Fruit fly (Drosophila melanogaster) whole organism, embryonic: ENCODE data around the gene IRSp53.
A peak's percentile ranks its signal among the peaks of the same experiment; 100 is the strongest.

Source experiments
- Asciz ChIP-seq: fragments of 200-800 bp; sonication (Bioruptor generic); optimal IDR thresholded peaks from 2 replicates; lab custom pipeline; 2017; ENCODE audit warnings: missing biosample characterization, mild to moderate bottlenecking, missing genetic modification characterization, missing genetic modification reagents
- B-H1 ChIP-seq: fragments of 200-800 bp; sonication (Bioruptor generic); IDR thresholded peaks from 3 replicates; pipeline ENCODE4 v1.3.6; 2022; ENCODE audit warnings: missing biosample characterization, missing genetic modification characterization
- CG10267 ChIP-seq: fragments of 200-800 bp; sonication (Bioruptor generic); optimal IDR thresholded peaks from 2 replicates; lab custom pipeline; 2018; ENCODE audit warnings: missing biosample characterization, mild to moderate bottlenecking, missing genetic modification characterization, moderate library complexity
- CG10366 ChIP-seq: fragments of 200-800 bp; sonication (Bioruptor generic); IDR thresholded peaks from 2 replicates; pipeline ENCODE4 v1.3.6; 2022; ENCODE audit warnings: missing biosample characterization, missing genetic modification characterization
- CG10543 ChIP-seq: fragments of 200-800 bp; sonication (Bioruptor generic); optimal IDR thresholded peaks from 3 replicates; lab custom pipeline; 2017; ENCODE audit warnings: missing biosample characterization, mild to moderate bottlenecking, missing genetic modification characterization, moderate library complexity
- CG12219 ChIP-seq: fragments of 200-800 bp; sonication (Bioruptor generic); optimal IDR thresholded peaks from 3 replicates; lab custom pipeline; 2018; ENCODE audit warnings: missing biosample characterization, mild to moderate bottlenecking, missing genetic modification characterization
- CG1233 ChIP-seq: fragments of 200-800 bp; sonication (Bioruptor generic); optimal IDR thresholded peaks from 4 replicates; lab custom pipeline; 2018; ENCODE audit warnings: missing biosample characterization, mild to moderate bottlenecking, missing genetic modification characterization
- CG12391 ChIP-seq: fragments of 200-800 bp; sonication (Bioruptor generic); optimal IDR thresholded peaks from 3 replicates; lab custom pipeline; 2018; ENCODE audit warnings: missing biosample characterization, mild to moderate bottlenecking, missing genetic modification characterization, moderate library complexity
- CG13624 ChIP-seq: fragments of 200-800 bp; sonication (Bioruptor generic); optimal IDR thresholded peaks from 2 replicates; lab custom pipeline; 2016; ENCODE audit warnings: missing biosample characterization, missing genetic modification characterization
- CG17802 ChIP-seq: fragments of 200-800 bp; sonication (Bioruptor generic); optimal IDR thresholded peaks from 2 replicates; lab custom pipeline; 2018; ENCODE audit warnings: missing biosample characterization, mild to moderate bottlenecking, missing genetic modification characterization, moderate library complexity
- CG18764 ChIP-seq: fragments of 200-800 bp; sonication (Bioruptor generic); optimal IDR thresholded peaks from 3 replicates; lab custom pipeline; 2016; ENCODE audit warnings: missing biosample characterization, missing genetic modification characterization
- CG2678 ChIP-seq: fragments of 200-800 bp; sonication (Bioruptor generic); optimal IDR thresholded peaks from 3 replicates; lab custom pipeline; 2019; ENCODE audit warnings: missing biosample characterization, mild to moderate bottlenecking, missing genetic modification characterization, moderate library complexity
- CG4328 ChIP-seq: fragments of 200-800 bp; sonication (Bioruptor generic); optimal IDR thresholded peaks from 3 replicates; lab custom pipeline; 2017; ENCODE audit warnings: missing biosample characterization, missing genetic modification reagents, missing genetic modification characterization
- CG4617 ChIP-seq: fragments of 200-800 bp; sonication (Bioruptor generic); optimal IDR thresholded peaks from 3 replicates; lab custom pipeline; 2016; ENCODE audit warnings: missing biosample characterization, missing genetic modification characterization, borderline replicate concordance
- CG4854 ChIP-seq: fragments of 200-800 bp; sonication (Bioruptor generic); optimal IDR thresholded peaks from 2 replicates; lab custom pipeline; 2016; ENCODE audit warnings: missing biosample characterization, missing genetic modification characterization, inconsistent platforms
- CG5180 ChIP-seq: fragments of 200-800 bp; sonication (Bioruptor generic); optimal IDR thresholded peaks from 3 replicates; lab custom pipeline; 2017; ENCODE audit warnings: missing biosample characterization, missing genetic modification characterization, mild to moderate bottlenecking, moderate library complexity, missing genetic modification reagents
- CG5245 ChIP-seq: fragments of 200-800 bp; sonication (Bioruptor generic); optimal IDR thresholded peaks from 3 replicates; lab custom pipeline; 2016; ENCODE audit warnings: missing biosample characterization, missing genetic modification characterization
- CG6683 ChIP-seq: fragments of 200-800 bp; sonication (Bioruptor generic); optimal IDR thresholded peaks from 2 replicates; lab custom pipeline; 2017; ENCODE audit warnings: missing biosample characterization, mild to moderate bottlenecking, missing genetic modification characterization, missing genetic modification reagents
- CG6854 ChIP-seq: fragments of 200-800 bp; sonication (Bioruptor generic); optimal IDR thresholded peaks from 3 replicates; lab custom pipeline; 2017; ENCODE audit warnings: missing biosample characterization, mild to moderate bottlenecking, missing genetic modification characterization
- CG7271 ChIP-seq: fragments of 200-800 bp; sonication (Bioruptor generic); optimal IDR thresholded peaks from 2 replicates; lab custom pipeline; 2018; ENCODE audit warnings: missing biosample characterization, mild to moderate bottlenecking, missing genetic modification characterization, moderate library complexity
- CG8359 ChIP-seq: fragments of 200-800 bp; sonication (Bioruptor generic); optimal IDR thresholded peaks from 2 replicates; lab custom pipeline; 2017; ENCODE audit warnings: missing biosample characterization, mild to moderate bottlenecking, missing genetic modification characterization, borderline replicate concordance
- CG8944 ChIP-seq: fragments of 200-800 bp; sonication (Bioruptor generic); optimal IDR thresholded peaks from 3 replicates; lab custom pipeline; 2016; ENCODE audit warnings: missing biosample characterization, missing genetic modification characterization
- CG9797 ChIP-seq: fragments of 200-800 bp; sonication (Bioruptor generic); optimal IDR thresholded peaks from 3 replicates; lab custom pipeline; 2018; ENCODE audit warnings: missing biosample characterization, mild to moderate bottlenecking, missing genetic modification characterization
- CkIIα-i1 ChIP-seq: fragments of 200-800 bp; sonication (Bioruptor generic); IDR thresholded peaks from 2 replicates; pipeline ENCODE4 v1.3.6; 2022; ENCODE audit warnings: missing biosample characterization, missing genetic modification characterization
- Ets65A ChIP-seq: fragments of 200-800 bp; sonication (Bioruptor generic); peaks from one replicate; lab custom pipeline; 2016; ENCODE audit warnings: missing biosample characterization, missing genetic modification characterization
- Hr51 ChIP-seq, 2 experiments: fragments of 200-800 bp; sonication (Bioruptor generic); optimal IDR thresholded peaks; 2 replicates in 1 of 2; 3 replicates in 1 of 2; lab custom pipeline; 2016 to 2018; ENCODE audit warnings: missing biosample characterization in 2 of 2, missing genetic modification characterization in 2 of 2, mild to moderate bottlenecking in 1 of 2, moderate library complexity in 1 of 2
- Hsf ChIP-seq: fragments of 200-800 bp; sonication (Bioruptor generic); optimal IDR thresholded peaks from 3 replicates; lab custom pipeline; 2016; ENCODE audit warnings: missing biosample characterization, missing genetic modification characterization
- Neu2 ChIP-seq: fragments of 200-800 bp; sonication (Bioruptor generic); optimal IDR thresholded peaks from 3 replicates; lab custom pipeline; 2016; ENCODE audit warnings: missing biosample characterization, missing genetic modification characterization, borderline replicate concordance
- Nf-YA ChIP-seq: fragments of 200-800 bp; sonication (Bioruptor generic); IDR thresholded peaks from 2 replicates; pipeline ENCODE4 v1.3.6; 2022; ENCODE audit warnings: missing biosample characterization, missing genetic modification characterization
- Oaz ChIP-seq: fragments of 200-800 bp; sonication (Bioruptor generic); IDR thresholded peaks from 2 replicates; pipeline ENCODE4 v1.3.6; 2022; ENCODE audit warnings: missing biosample characterization, missing genetic modification characterization
- Opbp ChIP-seq: fragments of 200-800 bp; sonication (Bioruptor generic); IDR thresholded peaks from 3 replicates; pipeline ENCODE4 v1.3.6; 2022; ENCODE audit warnings: missing biosample characterization, missing genetic modification characterization; ENCODE audit not compliant: partially characterized antibody
- Scr ChIP-seq: fragments of 200-800 bp; sonication (Bioruptor generic); IDR thresholded peaks from 2 replicates; pipeline ENCODE4 v1.3.6; 2022; ENCODE audit warnings: missing biosample characterization, missing genetic modification characterization; ENCODE audit not compliant: partially characterized antibody
- Sox100B ChIP-seq: fragments of 200-800 bp; sonication (Bioruptor generic); optimal IDR thresholded peaks from 3 replicates; lab custom pipeline; 2018; ENCODE audit warnings: missing biosample characterization, mild to moderate bottlenecking, missing genetic modification characterization
- al ChIP-seq: fragments of 200-800 bp; sonication (Bioruptor generic); IDR thresholded peaks from 2 replicates; pipeline ENCODE4 v1.3.6; 2022; ENCODE audit warnings: missing biosample characterization, missing genetic modification characterization
- chif ChIP-seq, 2 experiments: fragments of 200-800 bp; sonication (Bioruptor generic); optimal IDR thresholded peaks; 3 replicates each; lab custom pipeline; 2016; ENCODE audit warnings: missing biosample characterization in 2 of 2, missing genetic modification characterization in 2 of 2
- en ChIP-seq: fragments of 200-800 bp; sonication (Bioruptor generic); optimal IDR thresholded peaks from 2 replicates; lab custom pipeline; 2016; ENCODE audit warnings: missing biosample characterization, missing genetic modification characterization
- fd3F ChIP-seq: fragments of 200-800 bp; sonication (Bioruptor generic); optimal IDR thresholded peaks from 2 replicates; lab custom pipeline; 2018; ENCODE audit warnings: missing biosample characterization, mild to moderate bottlenecking, missing genetic modification characterization, moderate library complexity
- fd64A ChIP-seq: fragments of 200-800 bp; sonication (Bioruptor generic); optimal IDR thresholded peaks from 3 replicates; lab custom pipeline; 2018; ENCODE audit warnings: missing biosample characterization, mild to moderate bottlenecking, missing genetic modification characterization
- fd96Cb ChIP-seq: fragments of 200-800 bp; sonication (Bioruptor generic); optimal IDR thresholded peaks from 2 replicates; lab custom pipeline; 2018; ENCODE audit warnings: missing biosample characterization, mild to moderate bottlenecking, missing genetic modification characterization, moderate library complexity
- mirr ChIP-seq: fragments of 200-800 bp; sonication (Bioruptor generic); optimal IDR thresholded peaks from 3 replicates; lab custom pipeline; 2018; ENCODE audit warnings: missing biosample characterization, mild to moderate bottlenecking, missing genetic modification characterization
- nau ChIP-seq: fragments of 200-800 bp; sonication (Bioruptor generic); optimal IDR thresholded peaks from 3 replicates; lab custom pipeline; 2017; ENCODE audit warnings: missing biosample characterization, mild to moderate bottlenecking, missing genetic modification characterization, missing genetic modification reagents
- otp ChIP-seq: fragments of 200-800 bp; sonication (Bioruptor generic); IDR thresholded peaks from 3 replicates; pipeline ENCODE4, ENCODE4 v1.3.6; 2022; ENCODE audit warnings: missing biosample characterization, missing genetic modification characterization
- peb ChIP-seq: fragments of 200-800 bp; sonication (Bioruptor generic); IDR thresholded peaks from 2 replicates; pipeline ENCODE4 v1.3.6; 2022; ENCODE audit warnings: missing biosample characterization, missing genetic modification characterization
- psq ChIP-seq: fragments of 200-800 bp; sonication (Bioruptor generic); optimal IDR thresholded peaks from 2 replicates; lab custom pipeline; 2017; ENCODE audit warnings: missing biosample characterization, missing genetic modification characterization
- pzg ChIP-seq: fragments of 200-800 bp; sonication (Bioruptor generic); optimal IDR thresholded peaks from 3 replicates; lab custom pipeline; 2018; ENCODE audit warnings: missing biosample characterization, mild to moderate bottlenecking, missing genetic modification characterization, moderate library complexity
- repo ChIP-seq: fragments of 200-800 bp; sonication (Bioruptor generic); optimal IDR thresholded peaks from 2 replicates; lab custom pipeline; 2016; ENCODE audit warnings: missing biosample characterization, missing genetic modification characterization
- schlank ChIP-seq: fragments of 200-800 bp; sonication (Bioruptor generic); optimal IDR thresholded peaks from 2 replicates; lab custom pipeline; 2018; ENCODE audit warnings: missing biosample characterization, mild to moderate bottlenecking, missing genetic modification characterization
- sob ChIP-seq: fragments of 200-800 bp; sonication (Bioruptor generic); IDR thresholded peaks from 2 replicates; pipeline ENCODE4 v1.3.6; 2022; ENCODE audit warnings: missing biosample characterization, missing genetic modification characterization
- stwl ChIP-seq: fragments of 200-800 bp; sonication (Bioruptor generic); optimal IDR thresholded peaks from 3 replicates; lab custom pipeline; 2018; ENCODE audit warnings: missing biosample characterization, mild to moderate bottlenecking, missing genetic modification characterization, moderate library complexity
- sug ChIP-seq: fragments of 200-800 bp; optimal IDR thresholded peaks from 2 replicates; lab custom pipeline; 2019; ENCODE audit warnings: missing biosample characterization, mild to moderate bottlenecking, missing genetic modification characterization, moderate library complexity

IRSp53 gene

dm6 chr3L:11119901-11120418 is 15.9 kb upstream of the IRSp53 start (continued):
- TF ChIP-seq Opbp (GFP tag; lab: Robert Waterston, UW): no peak
- peak; percentile 33 for TF ChIP-seq CG7271 (tag; lab: Kevin White, UChicago)
- peak; percentile 64 for TF ChIP-seq CG6683 (GFP tag; lab: Kevin White, UChicago)
- no peak for TF ChIP-seq fd96Cb (tag; lab: Kevin White, UChicago)
- no peak for TF ChIP-seq CG12391 (tag; lab: Kevin White, UChicago)
- no peak for TF ChIP-seq CG4854 (GFP tag; lab: Kevin White, UChicago)
- peak; percentile 79 for TF ChIP-seq sug (tag; lab: Kevin White, UChicago)
- no peak for TF ChIP-seq CG4617 (GFP tag; lab: Kevin White, UChicago)
- TF ChIP-seq Asciz (GFP tag; lab: Kevin White, UChicago): peak; percentile 20
- TF ChIP-seq CG5245 (GFP tag; lab: Kevin White, UChicago): no peak
- TF ChIP-seq schlank: peak; percentile 59
- no peak for TF ChIP-seq fd3F (GFP tag; lab: Kevin White, UChicago)
- no peak for TF ChIP-seq B-H1
- TF ChIP-seq fd64A (GFP tag; lab: Kevin White, UChicago): peak; percentile 81
- no peak for TF ChIP-seq CG9797
- TF ChIP-seq Ets65A (GFP tag; lab: Kevin White, UChicago): no peak
- TF ChIP-seq CG4328 (GFP tag; lab: Kevin White, UChicago): peak; percentile 79
- no peak for TF ChIP-seq CG8944 (GFP tag; lab: Kevin White, UChicago)
- TF ChIP-seq mirr (GFP tag; lab: Kevin White, UChicago): peak; percentile 91
- peak; percentile 8 for TF ChIP-seq pzg (GFP tag; lab: Kevin White, UChicago)
- peak; percentile 10 for TF ChIP-seq psq (GFP tag; lab: Kevin White, UChicago)
- no peak for TF ChIP-seq stwl (tag; lab: Kevin White, UChicago)
- TF ChIP-seq Sox100B: peak; percentile 10
- peak in 1 of 2 experiments; percentile 29 for TF ChIP-seq Hr51 (GFP tag; optimal IDR thresholded peaks at IDR 0.05; lab: Kevin White, UChicago)
- TF ChIP-seq Scr (GFP tag; lab: Robert Waterston, UW): no peak
- peak; percentile 47 for TF ChIP-seq CG6854 (GFP tag; lab: Kevin White, UChicago)
- TF ChIP-seq Oaz: no peak
- TF ChIP-seq sob: peak; percentile 48
- TF ChIP-seq otp (GFP tag; lab: Robert Waterston, UW): no peak
- peak; percentile 36 for TF ChIP-seq CG13624 (GFP tag; lab: Kevin White, UChicago)
- TF ChIP-seq CG10366 (GFP tag; lab: Robert Waterston, UW): no peak
- TF ChIP-seq peb (GFP tag; lab: Robert Waterston, UW): no peak
- TF ChIP-seq al (GFP tag; lab: Robert Waterston, UW): no peak
- peak; percentile 53 for TF ChIP-seq CG2678 (tag; lab: Kevin White, UChicago)
- peak; percentile 14 for TF ChIP-seq repo (GFP tag; lab: Kevin White, UChicago)
- no peak for TF ChIP-seq Nf-YA (GFP tag; lab: Robert Waterston, UW)
- TF ChIP-seq CG10267: no peak
- TF ChIP-seq CG5180 (GFP tag; lab: Kevin White, UChicago): peak; percentile 31
- TF ChIP-seq CkIIα-i1: no peak
- TF ChIP-seq chif (GFP tag; optimal IDR thresholded peaks at IDR 0.05; lab: Kevin White, UChicago): no peak
- TF ChIP-seq CG8359: no peak
- TF ChIP-seq nau (GFP tag; lab: Kevin White, UChicago): peak; percentile 36
- TF ChIP-seq CG10543 (GFP tag; lab: Kevin White, UChicago): peak; percentile 94
- TF ChIP-seq Neu2: no peak
- TF ChIP-seq en (GFP tag; lab: Kevin White, UChicago): no peak
- TF ChIP-seq CG17802 (tag; lab: Kevin White, UChicago): no peak
- peak; percentile 13 for TF ChIP-seq CG12219 (GFP tag; lab: Kevin White, UChicago)
- TF ChIP-seq CG1233 (GFP tag; lab: Kevin White, UChicago): peak; percentile 57
- TF ChIP-seq Hsf (GFP tag; lab: Kevin White, UChicago): no peak
- no peak for TF ChIP-seq CG18764 (GFP tag; lab: Kevin White, UChicago)
